Fruit fly (Drosophila melanogaster): ENCODE measurements around the gene Dysb.

Dysb gene

dm6 chr3L:18901411-18901810 is 33.8 kb downstream of the Dysb start, which contains the start of the genes arx and CG6843:
arx (minus strand) TSS chr3L:18901554.
CG6843 (plus strand) TSS chr3L:18901594.
- peak; percentile 93 for TF ChIP-seq CG6791 (GFP tag; IDR thresholded peaks at IDR 0.05; ENCODE audit: partially characterized antibody)
- TF ChIP-seq CG1529 (GFP tag; optimal IDR thresholded peaks at IDR 0.05): no peak
- TF ChIP-seq wek (GFP tag; optimal IDR thresholded peaks at IDR 0.05): no peak
- TF ChIP-seq CG17328 (GFP tag; IDR thresholded peaks at IDR 0.05): no peak
- TF ChIP-seq sens (GFP tag): peak; percentile 70
- TF ChIP-seq Dref (GFP tag; IDR thresholded peaks at IDR 0.05): peak; percentile 86
- TF ChIP-seq fu2 (GFP tag; optimal IDR thresholded peaks at IDR 0.05): no peak
- TF ChIP-seq row (GFP tag; IDR thresholded peaks at IDR 0.05): peak; percentile 17; the same call in 1 of the 3 replicates
- TF ChIP-seq Asciz (GFP tag; optimal IDR thresholded peaks at IDR 0.05): no peak
- no peak for TF ChIP-seq sc (optimal IDR thresholded peaks at IDR 0.05)
- no peak for TF ChIP-seq sc (GFP tag; optimal IDR thresholded peaks at IDR 0.05)
- no peak for TF ChIP-seq Sox102F (GFP tag; optimal IDR thresholded peaks at IDR 0.05)
- TF ChIP-seq Doc3 (GFP tag; IDR thresholded peaks at IDR 0.05; ENCODE audit: partially characterized antibody): peak; percentile 87
- TF ChIP-seq Oaz (GFP tag; IDR thresholded peaks at IDR 0.05): no peak
- no peak for TF ChIP-seq Lim3 (GFP tag; IDR thresholded peaks at IDR 0.05)
- peak; percentile 84 for TF ChIP-seq pzg (GFP tag; optimal IDR thresholded peaks at IDR 0.05)
- peak; percentile 13; the same call in 1 of the 3 replicates for TF ChIP-seq CG2199 (GFP tag; IDR thresholded peaks at IDR 0.05)
- peak; percentile 66 for TF ChIP-seq Dp (GFP tag; optimal IDR thresholded peaks at IDR 0.05)
- no peak for TF ChIP-seq cas (GFP tag; IDR thresholded peaks at IDR 0.05)
- peak; percentile 93 for TF ChIP-seq Bgb (GFP tag; IDR thresholded peaks at IDR 0.05; ENCODE audit: partially characterized antibody)
- TF ChIP-seq sna (GFP tag; IDR thresholded peaks at IDR 0.05; ENCODE audit: partially characterized antibody): peak; percentile 84
- TF ChIP-seq cato (GFP tag; optimal IDR thresholded peaks at IDR 0.05; ENCODE audit: borderline replicate concordance): no peak
- peak; percentile 61 for TF ChIP-seq gro (GFP tag; optimal IDR thresholded peaks at IDR 0.05)
- TF ChIP-seq HLH4C (GFP tag; IDR thresholded peaks at IDR 0.05; ENCODE audit: partially characterized antibody): peak; percentile 83
- peak; percentile 92 for TF ChIP-seq bbx (GFP tag; IDR thresholded peaks at IDR 0.05; ENCODE audit: partially characterized antibody)
- TF ChIP-seq CTCF (GFP tag; optimal IDR thresholded peaks at IDR 0.05): peak; percentile 4
- TF ChIP-seq sisA (GFP tag; IDR thresholded peaks at IDR 0.05): no peak
- TF ChIP-seq stc (GFP tag; IDR thresholded peaks at IDR 0.05): no peak
- peak; percentile 24 for TF ChIP-seq HmgD (GFP tag; optimal IDR thresholded peaks at IDR 0.05)
- TF ChIP-seq Sry-δ (GFP tag; optimal IDR thresholded peaks at IDR 0.05): peak; percentile 83
- no peak for TF ChIP-seq pfk (GFP tag; optimal IDR thresholded peaks at IDR 0.05)
- TF ChIP-seq ash1 (GFP tag; optimal IDR thresholded peaks at IDR 0.05): no peak
- TF ChIP-seq trh (GFP tag; optimal IDR thresholded peaks at IDR 0.05): no peak
- TF ChIP-seq nmo (GFP tag; optimal IDR thresholded peaks at IDR 0.05): peak; percentile 16
- TF ChIP-seq Sry-β (GFP tag; optimal IDR thresholded peaks at IDR 0.05): no peak
- peak; percentile 39 for TF ChIP-seq psq (GFP tag; optimal IDR thresholded peaks at IDR 0.05)
- peak; percentile 80; the same call in 1 of the 2 replicates for TF ChIP-seq CG42726 (GFP tag; IDR thresholded peaks at IDR 0.05; ENCODE audit: partially characterized antibody)
- TF ChIP-seq lov (optimal IDR thresholded peaks at IDR 0.05): no peak
- TF ChIP-seq lov (GFP tag; IDR thresholded peaks at IDR 0.05): no peak
- peak; percentile 79 for TF ChIP-seq hb (GFP tag; IDR thresholded peaks at IDR 0.05; ENCODE audit: partially characterized antibody)
- TF ChIP-seq CG7987 (GFP tag; optimal IDR thresholded peaks at IDR 0.05): no peak
- no peak for TF ChIP-seq kni (GFP tag; optimal IDR thresholded peaks at IDR 0.05)
- no peak for TF ChIP-seq dmrt11E (tag; optimal IDR thresholded peaks at IDR 0.05)
- peak; percentile 36; the same call in 1 of the 3 replicates for TF ChIP-seq CG34422 (GFP tag; IDR thresholded peaks at IDR 0.05)
- TF ChIP-seq tna (GFP tag; IDR thresholded peaks at IDR 0.05; ENCODE audit: partially characterized antibody): peak; percentile 88
- TF ChIP-seq nerfin-2 (GFP tag; IDR thresholded peaks at IDR 0.05; ENCODE audit: partially characterized antibody): peak; percentile 88
- peak; percentile 41 for TF ChIP-seq phol (tag; optimal IDR thresholded peaks at IDR 0.05)
- peak; percentile 28 for TF ChIP-seq gfzf (GFP tag; optimal IDR thresholded peaks at IDR 0.05)
- TF ChIP-seq CG2120 (GFP tag; optimal IDR thresholded peaks at IDR 0.05): peak; percentile 19
- peak; percentile 62 for TF ChIP-seq HmgZ (tag; optimal IDR thresholded peaks at IDR 0.05)
- no peak for TF ChIP-seq CG3065 (GFP tag; optimal IDR thresholded peaks at IDR 0.05)
